Fruit fly (Drosophila melanogaster) whole organism, prepupa: Measurements from ENCODE around the gene CG44271.

Experiments
- Blimp-1 ChIP-seq: fragments of 200-800 bp; sonication (Bioruptor generic); optimal IDR thresholded peaks from 3 replicates; lab custom pipeline; 2017; ENCODE audit warnings: missing biosample characterization, missing genetic modification characterization, mild to moderate bottlenecking, moderate library complexity, missing genetic modification reagents
- CG11294 ChIP-seq: fragments of 200-800 bp; sonication (Bioruptor generic); IDR thresholded peaks from 2 replicates; pipeline ENCODE4 v1.3.6; 2022; ENCODE audit warnings: missing biosample characterization, missing genetic modification characterization
- CG34406 ChIP-seq: fragments of 200-800 bp; sonication (Bioruptor generic); optimal IDR thresholded peaks from 3 replicates; lab custom pipeline; 2016; ENCODE audit warnings: missing biosample characterization, missing genetic modification characterization
- CG4318 ChIP-seq: fragments of 200-800 bp; sonication (Bioruptor generic); optimal IDR thresholded peaks from 3 replicates; lab custom pipeline; 2017; ENCODE audit warnings: missing biosample characterization, mild to moderate bottlenecking, missing genetic modification characterization
- CG8632 ChIP-seq: fragments of 200-800 bp; sonication (Bioruptor generic); optimal IDR thresholded peaks from 3 replicates; lab custom pipeline; 2016; ENCODE audit warnings: missing biosample characterization, missing genetic modification characterization
- Eip78C ChIP-seq: fragments of 200-800 bp; sonication (Bioruptor generic); peaks from one replicate; lab custom pipeline; 2016; ENCODE audit warnings: missing biosample characterization, missing genetic modification characterization
- Hr39 ChIP-seq: fragments of 200-800 bp; sonication (Bioruptor generic); optimal IDR thresholded peaks from 2 replicates; lab custom pipeline; 2016; ENCODE audit warnings: missing biosample characterization, missing genetic modification characterization
- Met ChIP-seq: fragments of 200-800 bp; sonication (Bioruptor generic); optimal IDR thresholded peaks from 3 replicates; lab custom pipeline; 2016; ENCODE audit warnings: missing biosample characterization, missing genetic modification characterization
- achi ChIP-seq: fragments of 200-800 bp; sonication (Bioruptor generic); optimal IDR thresholded peaks from 3 replicates; lab custom pipeline; 2016; ENCODE audit warnings: missing biosample characterization, missing genetic modification characterization
- acj6 ChIP-seq: fragments of 200-800 bp; sonication (Bioruptor generic); optimal IDR thresholded peaks from 3 replicates; lab custom pipeline; 2016; ENCODE audit warnings: missing biosample characterization, missing genetic modification characterization
- eg ChIP-seq: fragments of 200-800 bp; sonication (Bioruptor generic); IDR thresholded peaks from 3 replicates; pipeline ENCODE4 v1.3.6; 2022; ENCODE audit warnings: missing biosample characterization, missing genetic modification characterization
- svp ChIP-seq: fragments of 200-800 bp; sonication (Bioruptor generic); peaks from one replicate; lab custom pipeline; 2016; ENCODE audit warnings: missing biosample characterization, missing genetic modification characterization
- topi ChIP-seq: fragments of 200-800 bp; sonication (Bioruptor generic); optimal IDR thresholded peaks from 3 replicates; lab custom pipeline; 2016; ENCODE audit warnings: missing biosample characterization, missing genetic modification characterization
- vri ChIP-seq: fragments of 200-800 bp; sonication (Bioruptor generic); optimal IDR thresholded peaks from 3 replicates; lab custom pipeline; 2016; ENCODE audit warnings: missing biosample characterization, mild to moderate bottlenecking, missing genetic modification characterization

DNA sequence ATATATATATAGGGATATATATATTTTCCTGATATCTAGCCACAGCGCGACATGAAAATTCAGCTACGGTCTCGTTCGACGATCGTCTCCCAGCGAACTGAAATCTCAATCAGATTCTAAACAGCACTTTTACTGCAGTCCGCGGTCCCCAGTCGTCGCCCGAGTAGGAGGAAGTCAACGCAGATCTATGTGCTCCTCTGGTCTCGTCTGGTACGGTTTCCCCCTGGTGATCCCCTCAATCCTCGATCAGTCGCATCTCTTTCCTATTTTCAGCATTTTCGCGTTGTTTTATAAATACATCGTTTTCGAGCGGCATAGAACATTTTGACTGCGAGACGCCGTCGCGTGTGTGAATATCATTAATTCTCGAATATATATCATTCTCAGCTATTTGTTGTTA, 24.9 kb upstream of the CG44271 start, which contains the start of gene LUBEL:
- TF ChIP-seq acj6 (GFP tag; lab: Kevin White, UChicago) = no peak
- no peak for TF ChIP-seq Met (GFP tag; lab: Kevin White, UChicago)
- TF ChIP-seq vri (GFP tag; lab: Kevin White, UChicago) = no peak
- no peak for TF ChIP-seq CG34406
- TF ChIP-seq CG11294 (GFP tag; lab: Robert Waterston, UW) = no peak
- no peak for TF ChIP-seq Eip78C (GFP tag; lab: Kevin White, UChicago)
- TF ChIP-seq topi (GFP tag; lab: Kevin White, UChicago) = no peak
- TF ChIP-seq Hr39 = no peak
- TF ChIP-seq eg (GFP tag; lab: Robert Waterston, UW) = no peak
- TF ChIP-seq CG8632 (GFP tag; lab: Kevin White, UChicago) = no peak
- no peak for TF ChIP-seq svp (GFP tag; lab: Kevin White, UChicago)
- no peak for TF ChIP-seq achi (GFP tag; lab: Kevin White, UChicago)
- TF ChIP-seq Blimp-1 = no peak
- no peak for TF ChIP-seq CG4318 (GFP tag; lab: Kevin White, UChicago)
